Worm (Caenorhabditis elegans): ENCODE data around the gene tba-8.
A peak's percentile ranks its signal among the peaks of the same experiment; 100 is the strongest.

- no peak for TF ChIP-seq repo-1 (tag; optimal IDR thresholded peaks at IDR 0.05)
- no peak for TF ChIP-seq dpl-1 (GFP tag; optimal IDR thresholded peaks at IDR 0.05)
- no peak for TF ChIP-seq snpc-4 (GFP tag; optimal IDR thresholded peaks at IDR 0.05)
- peak in 3 of 4 experiments; percentile 31 to 50 (median 41) for TF ChIP-seq snpc-4 (tag; optimal IDR thresholded peaks at IDR 0.05)
- TF ChIP-seq nhr-27 (tag; optimal IDR thresholded peaks at IDR 0.05): no peak
- no peak for TF ChIP-seq mes-4 (tag; optimal IDR thresholded peaks at IDR 0.05)
- TF ChIP-seq ceh-79 (tag; optimal IDR thresholded peaks at IDR 0.05): no peak
- TF ChIP-seq unc-130 (GFP tag; optimal IDR thresholded peaks at IDR 0.05): no peak
- no peak for TF ChIP-seq akir-1 (GFP tag; optimal IDR thresholded peaks at IDR 0.05)
- TF ChIP-seq lir-1 (GFP tag; conservative IDR thresholded peaks at IDR 0.05): no peak
- TF ChIP-seq sdz-38 (tag; optimal IDR thresholded peaks at IDR 0.05): no peak
- no peak for TF ChIP-seq sptf-2 (GFP tag; optimal IDR thresholded peaks at IDR 0.05)
These were observed 27.1 kb downstream of the tba-8 start, which contains the start of gene B0272.3 for ce11 chrX:9431002-9431482.

Measured in whole organism, young adult.